Worm (Caenorhabditis elegans) whole organism, L4/young adult: ENCODE data around the gene cyp-13A1.
"Not testable (repeated sequence)": the region's sequence is repeated elsewhere in the genome, so short reads cannot be mapped to it uniquely, and the experiment has no call there.

Source experiments
- W03F9.2 ChIP-seq: fragments of 150-350 bp; optimal IDR thresholded peaks from 2 replicates; lab custom pipeline; 2014; ENCODE audit warnings: missing biosample characterization, missing genetic modification characterization
- dao-5 ChIP-seq: sonication (generic microtip); optimal IDR thresholded peaks from 2 replicates; lab custom pipeline; 2016; ENCODE audit warnings: missing genotype, missing genetic modification characterization, moderate library complexity, missing compliant biosample characterization
- him-1 ChIP-seq: sonication (generic microtip); optimal IDR thresholded peaks from 2 replicates; lab custom pipeline; 2016; ENCODE audit warnings: missing genotype, missing genetic modification reagents, missing genetic modification characterization, missing compliant biosample characterization

The cyp-13A1 gene

ce11 chrII:9753730-9754129 is 28.1 kb downstream of the cyp-13A1 start, which contains the start of gene ZK1321.1:
TSS of gene ZK1321.1 (plus strand) at chrII:9754030.
- TF ChIP-seq dao-5: no peak
- TF ChIP-seq W03F9.2 (tag; lab: Kevin White, UChicago): no peak
- TF ChIP-seq him-1 (tag; lab: Kevin White, UChicago): no peak

DNA sequence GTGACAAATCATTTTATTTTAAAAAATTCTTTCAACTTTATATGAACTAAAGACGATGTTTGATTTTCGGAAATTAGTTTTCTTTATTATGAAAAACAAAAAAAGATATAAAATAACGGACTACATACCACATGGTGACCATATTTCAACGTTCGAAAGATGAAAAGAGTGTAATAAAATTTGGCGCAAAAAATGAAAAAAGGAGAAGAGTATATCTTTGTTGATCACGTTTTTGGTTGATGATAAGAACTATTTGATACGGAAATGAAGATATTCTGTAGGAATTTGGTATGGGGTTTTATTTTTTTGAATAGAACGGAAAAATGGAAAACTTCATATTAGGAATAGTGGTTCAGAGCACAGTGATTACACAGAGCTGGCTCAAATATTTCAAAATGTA is 28.7 kb downstream of the cyp-13A1 start, which contains the start of gene Y53C12B.7:
Gene Y53C12B.7 (minus strand): TSS at position 163 of the 400 bp plus-strand sequence.
- TF ChIP-seq W03F9.2 (tag; lab: Kevin White, UChicago): no peak
- no peak for TF ChIP-seq him-1 (tag; lab: Kevin White, UChicago)
- no peak for TF ChIP-seq dao-5

DNA sequence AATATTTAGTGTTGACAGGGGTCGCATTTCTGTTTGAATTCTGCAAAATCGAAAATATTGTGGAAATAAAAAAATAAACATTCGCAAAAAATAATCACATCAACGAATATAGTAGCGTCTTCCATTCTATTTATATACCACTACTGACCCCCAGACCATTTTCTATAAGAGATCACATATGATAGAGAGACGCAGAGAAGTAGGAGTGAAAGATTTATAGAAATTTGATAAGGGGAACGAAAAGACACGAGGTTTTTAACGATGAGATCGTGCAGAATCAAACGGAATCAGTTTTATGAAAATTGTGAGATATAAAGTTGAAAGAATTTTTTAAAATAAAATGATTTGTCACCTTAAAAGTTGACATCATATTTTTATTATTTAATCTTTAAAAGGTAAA is 29.5 kb downstream of the cyp-13A1 start:
- TF ChIP-seq dao-5 (no peak), him-1 (tag; lab: Kevin White, UChicago) (no peak), W03F9.2 (tag; lab: Kevin White, UChicago) (no peak)

DNA sequence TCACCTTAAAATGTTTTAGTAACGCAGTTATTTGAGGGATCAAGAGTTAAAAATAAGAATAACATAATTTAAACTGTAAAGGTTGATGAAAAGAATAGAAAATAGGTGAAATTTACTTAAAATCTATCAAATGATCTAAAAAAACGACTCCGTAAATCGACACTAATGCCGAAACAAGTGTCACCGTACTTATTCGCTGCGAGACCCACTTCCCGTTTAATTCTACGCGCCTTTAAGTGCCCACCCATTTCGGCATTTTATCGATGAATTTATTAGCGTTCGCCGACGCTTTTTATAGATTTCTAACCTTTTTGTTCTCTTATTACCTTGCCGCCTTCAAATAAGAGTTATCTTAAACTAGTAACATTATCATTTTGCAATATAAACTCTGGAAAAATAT is 35.7 kb downstream of the cyp-13A1 start, which contains the start of the genes Y53C12B.1 and nos-3:
Gene Y53C12B.1 (minus strand): TSS at position 10 of the 400 bp plus-strand sequence.
Gene nos-3 (plus strand): TSS at position 248 of the 400 bp plus-strand sequence.
- TF ChIP-seq W03F9.2 (tag; lab: Kevin White, UChicago) (peak; percentile 85), dao-5 (no peak), him-1 (tag; lab: Kevin White, UChicago) (peak; percentile 14)

ce11 chrII:9742784-9743183 is 39.0 kb downstream of the cyp-13A1 start, which contains the start of gene pno-1:
TSS of gene pno-1 (minus strand) at chrII:9742884.
- TF ChIP-seq W03F9.2 (tag; lab: Kevin White, UChicago) (no peak), dao-5 (no peak), him-1 (tag; lab: Kevin White, UChicago) (no peak)

- TF ChIP-seq dao-5: no peak
- no peak for TF ChIP-seq him-1 (tag; lab: Kevin White, UChicago)
- no peak for TF ChIP-seq W03F9.2 (tag; lab: Kevin White, UChicago)
Measured at ce11 chrII:9741400-9741799, 40.4 kb downstream of the cyp-13A1 start.

- no peak for TF ChIP-seq him-1 (tag; lab: Kevin White, UChicago)
- TF ChIP-seq dao-5: no peak
- no peak for TF ChIP-seq W03F9.2 (tag; lab: Kevin White, UChicago)
Measured at ce11 chrII:9740552-9740951, 41.2 kb downstream of the cyp-13A1 start.

DNA sequence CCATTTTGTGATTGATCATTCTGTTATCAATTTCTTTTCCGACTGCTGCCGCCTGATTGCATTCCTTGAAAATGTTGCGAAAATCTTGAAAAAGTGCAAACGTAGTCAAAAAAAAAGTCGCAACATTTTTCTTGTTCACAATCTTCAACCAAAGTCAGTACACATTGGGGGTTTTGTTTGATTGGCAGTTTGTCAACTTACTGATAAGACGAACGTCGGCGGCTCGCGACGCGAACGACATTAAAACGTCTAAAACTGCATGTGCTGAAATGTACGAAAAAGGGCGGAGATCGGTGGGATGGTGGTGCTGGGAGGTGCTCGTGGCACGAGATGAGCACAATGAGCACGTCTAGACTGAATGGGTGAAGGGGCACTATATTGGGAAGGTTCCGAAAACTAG is 43.0 kb downstream of the cyp-13A1 start:
- no peak for TF ChIP-seq him-1 (tag; lab: Kevin White, UChicago)
- no peak for TF ChIP-seq W03F9.2 (tag; lab: Kevin White, UChicago)
- TF ChIP-seq dao-5: no peak

DNA sequence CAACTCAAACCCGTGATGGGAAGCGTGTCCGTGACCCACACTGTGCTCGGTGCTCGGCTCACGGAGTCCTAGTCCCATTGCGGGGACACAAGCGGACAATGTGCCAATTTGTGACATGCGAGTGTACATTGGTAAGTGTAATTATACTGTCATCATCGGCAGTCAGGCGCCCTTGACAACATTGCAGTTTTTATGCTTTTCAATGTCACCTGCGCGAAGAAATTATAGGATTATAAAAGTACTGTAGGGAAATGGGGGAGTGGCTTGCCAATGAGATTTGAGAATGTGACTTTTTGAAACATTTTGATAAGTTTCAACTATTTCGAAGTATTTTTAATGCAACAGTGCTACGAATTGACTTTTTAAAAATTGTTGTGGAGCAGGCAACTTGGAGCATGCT is 46.0 kb downstream of the cyp-13A1 start:
- no peak for TF ChIP-seq dao-5
- no peak for TF ChIP-seq him-1 (tag; lab: Kevin White, UChicago)
- no peak for TF ChIP-seq W03F9.2 (tag; lab: Kevin White, UChicago)

DNA sequence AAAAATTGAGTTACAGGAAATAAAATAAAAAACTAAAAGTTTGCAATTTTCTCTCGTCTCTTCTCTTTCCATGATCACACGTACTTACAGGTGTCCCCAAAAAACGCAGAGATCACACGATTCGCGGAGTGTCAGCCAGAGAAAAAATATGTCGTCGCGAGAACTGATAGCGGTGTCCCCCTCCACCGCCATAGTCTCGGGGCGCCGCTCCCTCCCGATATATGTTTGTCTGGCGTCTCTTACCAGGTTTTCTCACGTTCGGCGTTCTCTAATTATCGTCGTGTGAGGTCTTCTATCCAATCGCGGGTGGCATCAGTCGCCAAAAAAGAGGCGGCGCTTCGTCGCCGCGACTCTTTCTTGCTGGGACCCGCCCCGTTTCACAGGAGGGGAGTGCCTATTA is 50.0 kb downstream of the cyp-13A1 start, which contains the start of gene mab-3:
Gene mab-3 (plus strand): TSS at position 328 of the 400 bp plus-strand sequence.
- TF ChIP-seq him-1 (tag; lab: Kevin White, UChicago); W03F9.2 (tag; lab: Kevin White, UChicago); dao-5: not testable (repeated sequence)

DNA sequence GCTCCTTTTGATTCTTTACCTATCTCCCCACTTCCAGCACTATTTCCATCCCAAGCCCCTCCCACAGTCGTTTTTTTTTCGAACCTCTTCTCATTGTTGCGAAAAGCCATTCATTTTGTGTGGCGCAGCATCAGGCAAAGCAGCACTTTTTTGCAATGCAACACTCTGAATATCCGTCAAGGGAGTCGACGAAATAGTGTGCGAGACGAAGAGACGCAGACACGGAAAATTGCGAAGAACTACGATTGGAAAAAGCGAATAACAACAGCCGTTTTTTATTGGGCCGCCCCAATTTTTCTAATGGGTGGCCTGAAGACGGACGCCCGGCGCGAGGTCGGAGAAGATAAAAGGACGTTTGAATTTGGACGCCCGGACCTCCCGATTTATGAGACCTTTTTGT is 51.9 kb downstream of the cyp-13A1 start:
- TF ChIP-seq W03F9.2 (tag; lab: Kevin White, UChicago) (no peak), dao-5 (no peak), him-1 (tag; lab: Kevin White, UChicago) (no peak)

ce11 chrII:9729196-9729595 is 52.6 kb downstream of the cyp-13A1 start:
- no peak for TF ChIP-seq him-1 (tag; lab: Kevin White, UChicago)
- no peak for TF ChIP-seq dao-5
